Worm (Caenorhabditis elegans) whole organism, late embryonic: ENCODE measurements around the gene Y54G2A.10.

ENCODE experiments used
- F13H6.1 ChIP-seq: sonication (generic microtip); optimal IDR thresholded peaks from 2 replicates; lab custom pipeline; 2016; ENCODE audit warnings: missing genetic modification characterization, missing compliant biosample characterization
- K09A11.1 ChIP-seq: sonication (generic microtip); optimal IDR thresholded peaks from 2 replicates; lab custom pipeline; 2017; ENCODE audit warnings: antibody characterized with exemption, mild to moderate bottlenecking, missing genetic modification characterization, missing compliant biosample characterization; ENCODE audit not compliant: insufficient read depth
- ceh-18 ChIP-seq: sonication (generic microtip); optimal IDR thresholded peaks from 2 replicates; lab custom pipeline; 2016; ENCODE audit warnings: missing genetic modification characterization, missing compliant biosample characterization
- fkh-10 ChIP-seq: fragments of 150-350 bp; optimal IDR thresholded peaks from 2 replicates; lab custom pipeline; 2014; ENCODE audit warnings: missing biosample characterization, missing genetic modification reagents, missing genetic modification characterization
- hlh-6 ChIP-seq: sonication (generic microtip); optimal IDR thresholded peaks from 2 replicates; lab custom pipeline; 2016; ENCODE audit warnings: missing genotype, missing genetic modification characterization, missing compliant biosample characterization
- sox-4 ChIP-seq: sonication (generic microtip); optimal IDR thresholded peaks from 2 replicates; lab custom pipeline; 2017; ENCODE audit warnings: mild to moderate bottlenecking, missing genetic modification characterization, inconsistent platforms, missing compliant biosample characterization

- TF ChIP-seq ceh-18 (tag; lab: Kevin White, UChicago), result no peak
- no peak for TF ChIP-seq fkh-10 (GFP tag; lab: Kevin White, UChicago)
- no peak for TF ChIP-seq hlh-6
- no peak for TF ChIP-seq sox-4 (tag; lab: Kevin White, UChicago)
- TF ChIP-seq F13H6.1, result no peak
- TF ChIP-seq K09A11.1, result no peak
Observed at ce11 chrIV:2759163-2759562, 40.3 kb upstream of the Y54G2A.10 start, which contains the start of gene Y54G2A.38.
